Fruit fly (Drosophila melanogaster): ENCODE data around the gene rg.

dm6 chrX:5295766-5296165 lies 210.2 kb downstream of the rg start, which contains the start of gene CG42749:
- no peak for TF ChIP-seq CG8478 (optimal IDR thresholded peaks at IDR 0.05)
- TF ChIP-seq CTCF (optimal IDR thresholded peaks at IDR 0.05) = no peak
